Worm (Caenorhabditis elegans) whole organism, late embryonic: ENCODE data around the gene C28D4.18.
"Not testable (repeated sequence)": the region's sequence is repeated elsewhere in the genome, so short reads cannot be mapped to it uniquely, and the experiment has no call there.

Experiments used
- C08G9.2 ChIP-seq: sonication (generic microtip); optimal IDR thresholded peaks from 2 replicates; lab custom pipeline; 2016; ENCODE audit warnings: mild to moderate bottlenecking, missing genetic modification characterization, moderate library complexity, missing compliant biosample characterization
- T23F11.4 ChIP-seq: fragments of 200-800 bp; sonication (Bioruptor generic); optimal IDR thresholded peaks from 2 replicates; lab custom pipeline; 2018; ENCODE audit warnings: mild to moderate bottlenecking, missing genetic modification characterization, missing compliant biosample characterization
- Y22D7AL.16 ChIP-seq: sonication (generic microtip); optimal IDR thresholded peaks from 2 replicates; lab custom pipeline; 2016; ENCODE audit warnings: missing genetic modification characterization, missing compliant biosample characterization
- ama-1 ChIP-seq: fragments of 150-350 bp; optimal IDR thresholded peaks from 2 replicates; lab custom pipeline; 2014
- ceh-19 ChIP-seq: fragments of 200-800 bp; sonication (Bioruptor generic); optimal IDR thresholded peaks from 2 replicates; lab custom pipeline; 2018; ENCODE audit warnings: mild to moderate bottlenecking, missing genetic modification characterization, missing compliant biosample characterization
- ceh-2 ChIP-seq: sonication (generic microtip); optimal IDR thresholded peaks from 2 replicates; lab custom pipeline; 2016; ENCODE audit warnings: missing genotype, missing genetic modification characterization, missing compliant biosample characterization
- ceh-22 ChIP-seq: sonication (generic microtip); optimal IDR thresholded peaks from 2 replicates; lab custom pipeline; 2017; ENCODE audit warnings: missing biosample characterization, missing genetic modification characterization
- ceh-34 ChIP-seq: sonication (generic microtip); optimal IDR thresholded peaks from 2 replicates; lab custom pipeline; 2016; ENCODE audit warnings: mild to moderate bottlenecking, missing genetic modification characterization, missing compliant biosample characterization
- ceh-6 ChIP-seq: fragments of 200-800 bp; sonication (Bioruptor generic); optimal IDR thresholded peaks from 2 replicates; lab custom pipeline; 2018; ENCODE audit warnings: mild to moderate bottlenecking, missing genetic modification characterization, missing compliant biosample characterization
- dve-1 ChIP-seq: sonication (generic microtip); optimal IDR thresholded peaks from 2 replicates; lab custom pipeline; 2017; ENCODE audit warnings: antibody characterized with exemption, mild to moderate bottlenecking, missing genetic modification characterization, missing compliant biosample characterization
- fax-1 ChIP-seq: sonication (generic microtip); optimal IDR thresholded peaks from 2 replicates; lab custom pipeline; 2016; ENCODE audit warnings: missing genotype, missing genetic modification characterization, missing compliant biosample characterization
- fkh-10 ChIP-seq: fragments of 150-350 bp; optimal IDR thresholded peaks from 2 replicates; lab custom pipeline; 2014; ENCODE audit warnings: missing biosample characterization, missing genetic modification reagents, missing genetic modification characterization
- gmeb-2 ChIP-seq: sonication (generic microtip); optimal IDR thresholded peaks from 2 replicates; lab custom pipeline; 2016; ENCODE audit warnings: missing genetic modification characterization, inconsistent platforms, missing compliant biosample characterization
- hlh-13 ChIP-seq: fragments of 200-800 bp; sonication (Bioruptor generic); optimal IDR thresholded peaks from 2 replicates; lab custom pipeline; 2018; ENCODE audit warnings: mild to moderate bottlenecking, missing genetic modification characterization, missing compliant biosample characterization
- hlh-6 ChIP-seq: sonication (generic microtip); optimal IDR thresholded peaks from 2 replicates; lab custom pipeline; 2016; ENCODE audit warnings: missing genotype, missing genetic modification characterization, missing compliant biosample characterization
- hlh-8 ChIP-seq: sonication (generic microtip); optimal IDR thresholded peaks from 2 replicates; lab custom pipeline; 2016; ENCODE audit warnings: missing genotype, missing genetic modification characterization, missing compliant biosample characterization
- lim-6 ChIP-seq: sonication (generic microtip); optimal IDR thresholded peaks from 2 replicates; lab custom pipeline; 2016; ENCODE audit warnings: missing genetic modification characterization, missing compliant biosample characterization
- lin-11 ChIP-seq: fragments of 200-800 bp; sonication (Bioruptor generic); optimal IDR thresholded peaks from 2 replicates; lab custom pipeline; 2018; ENCODE audit warnings: mild to moderate bottlenecking, missing genetic modification characterization, missing compliant biosample characterization
- nfya-1 ChIP-seq: sonication (generic microtip); optimal IDR thresholded peaks from 2 replicates; lab custom pipeline; 2017; ENCODE audit warnings: missing genetic modification characterization, mild to moderate bottlenecking, missing compliant biosample characterization, antibody characterized with exemption, moderate library complexity
- nhr-11 ChIP-seq: fragments of 150-350 bp; optimal IDR thresholded peaks from 2 replicates; lab custom pipeline; 2014; ENCODE audit warnings: missing biosample characterization, missing genetic modification characterization
- npax-4 ChIP-seq: sonication (generic microtip); optimal IDR thresholded peaks from 2 replicates; lab custom pipeline; 2016; ENCODE audit warnings: missing genetic modification characterization, missing compliant biosample characterization
- pax-1 ChIP-seq: fragments of 150-350 bp; optimal IDR thresholded peaks from 2 replicates; lab custom pipeline; 2014; ENCODE audit warnings: missing biosample characterization, missing genetic modification characterization
- tbx-2 ChIP-seq: sonication (generic microtip); optimal IDR thresholded peaks from 2 replicates; lab custom pipeline; 2016; ENCODE audit warnings: missing genetic modification characterization, missing compliant biosample characterization
- tbx-7 ChIP-seq: sonication (generic microtip); optimal IDR thresholded peaks from 2 replicates; lab custom pipeline; 2016; ENCODE audit warnings: missing genotype, missing genetic modification characterization, missing compliant biosample characterization
- ttx-3 ChIP-seq: sonication (generic microtip); optimal IDR thresholded peaks from 2 replicates; lab custom pipeline; 2016; ENCODE audit warnings: missing genetic modification reagents, missing genetic modification characterization, missing compliant biosample characterization
- unc-3 ChIP-seq, 2 experiments: fragments of 200-800 bp in 1 of 2; sonication (Bioruptor generic) in 1 of 2; sonication (generic microtip) in 1 of 2; conservative IDR thresholded peaks in 1 of 2; optimal IDR thresholded peaks in 1 of 2; 2 replicates each; pipeline versions ENCODE4 v1.3.6 to Lab custom; 2016 to 2022; ENCODE audit warnings: missing compliant biosample characterization in 2 of 2, missing genetic modification characterization in 2 of 2, missing genetic modification reagents in 1 of 2
- unc-42 ChIP-seq: sonication (generic microtip); optimal IDR thresholded peaks from 2 replicates; lab custom pipeline; 2016; ENCODE audit warnings: missing genotype, missing genetic modification characterization, missing compliant biosample characterization
- unc-86 ChIP-seq: sonication (generic microtip); optimal IDR thresholded peaks from 2 replicates; lab custom pipeline; 2016; ENCODE audit warnings: missing genetic modification characterization, missing compliant biosample characterization
- ztf-16 ChIP-seq: sonication (generic microtip); optimal IDR thresholded peaks from 2 replicates; lab custom pipeline; 2017; ENCODE audit warnings: missing genetic modification characterization, missing compliant biosample characterization

C28D4.18 gene

ce11 chrIV:9682514-9682913, 42.6 kb upstream of the C28D4.18 start, which contains the start of gene ins-7:
TSS of gene ins-7 (minus strand) at chrIV:9682845.
- TF ChIP-seq fkh-10 (GFP tag; lab: Kevin White, UChicago) (no peak), C08G9.2 (tag; lab: Kevin White, UChicago) (no peak), Y22D7AL.16 (tag; lab: Kevin White, UChicago) (no peak), fax-1 (tag; lab: Kevin White, UChicago) (no peak)
- TF ChIP-seq, all 69 proteins: peak for 0

- no peak for TF ChIP-seq hlh-6 (tag; lab: Kevin White, UChicago)
- no peak for TF ChIP-seq ceh-2 (tag; lab: Kevin White, UChicago)
- no peak for TF ChIP-seq unc-3 (GFP tag; conservative IDR thresholded peaks at IDR 0.05; lab: Robert Waterston, UW)
- TF ChIP-seq unc-3 (tag; optimal IDR thresholded peaks at IDR 0.05; lab: Kevin White, UChicago): no peak
- no peak for TF ChIP-seq ceh-6 (GFP tag; lab: Kevin White, UChicago)
- no peak for TF ChIP-seq hlh-8 (tag; lab: Kevin White, UChicago)
- no peak for TF ChIP-seq fax-1 (tag; lab: Kevin White, UChicago)
- TF ChIP-seq unc-86: no peak
- TF ChIP-seq lin-11 (tag; lab: Kevin White, UChicago): no peak
- no peak for TF ChIP-seq npax-4 (tag; lab: Kevin White, UChicago)
- TF ChIP-seq nfya-1 (tag; lab: Kevin White, UChicago): no peak
- TF ChIP-seq dve-1 (tag; lab: Kevin White, UChicago): no peak
- no peak for TF ChIP-seq gmeb-2
- no peak for TF ChIP-seq ztf-16 (tag; lab: Kevin White, UChicago)
- no peak for TF ChIP-seq T23F11.4 (GFP tag; lab: Kevin White, UChicago)
- TF ChIP-seq, all 69 proteins: peak for 0
Measured at ce11 chrIV:9683433-9683832, 41.6 kb upstream of the C28D4.18 start, which contains the start of the genes htas-1 and ZK1251.3. TSS of gene htas-1 (minus strand) at chrIV:9683533. TSS of gene ZK1251.3 (plus strand) at chrIV:9683658.

- TF ChIP-seq tbx-2, tbx-7, hlh-6 (tag; lab: Kevin White, UChicago): not testable (repeated sequence)
Measured at ce11 chrIV:9688715-9689114, 36.4 kb upstream of the C28D4.18 start, which contains the start of gene msp-76. TSS of gene msp-76 (plus strand) at chrIV:9689015.

- no peak for TF ChIP-seq unc-42 (tag; lab: Kevin White, UChicago)
Measured at ce11 chrIV:9690644-9691043, 34.4 kb upstream of the C28D4.18 start, which contains the start of gene sdz-36. TSS of gene sdz-36 (plus strand) at chrIV:9690944.

ce11 chrIV:9692874-9693273, 32.2 kb upstream of the C28D4.18 start, which contains the start of gene twk-9:
TSS of gene twk-9 (plus strand) at chrIV:9693174.
- no peak for TF ChIP-seq ceh-2 (tag; lab: Kevin White, UChicago)
- TF ChIP-seq C08G9.2 (tag; lab: Kevin White, UChicago): no peak
- no peak for TF ChIP-seq ceh-19 (GFP tag; lab: Kevin White, UChicago)
- TF ChIP-seq hlh-13 (GFP tag; lab: Kevin White, UChicago): no peak
- TF ChIP-seq ceh-34 (tag; lab: Kevin White, UChicago): no peak
- no peak for TF ChIP-seq ceh-6 (GFP tag; lab: Kevin White, UChicago)
- no peak for TF ChIP-seq ztf-16 (tag; lab: Kevin White, UChicago)
- no peak for TF ChIP-seq pax-1 (tag; lab: Kevin White, UChicago)
- TF ChIP-seq ceh-22 (tag; lab: Kevin White, UChicago): no peak
- TF ChIP-seq ama-1: no peak
- TF ChIP-seq, all 69 proteins: peak for 0

- TF ChIP-seq lim-6 (tag; lab: Kevin White, UChicago): no peak
- no peak for TF ChIP-seq lin-11 (tag; lab: Kevin White, UChicago)
- TF ChIP-seq tbx-7 (tag; lab: Kevin White, UChicago): no peak
- TF ChIP-seq hlh-6 (tag; lab: Kevin White, UChicago): no peak
- no peak for TF ChIP-seq ttx-3 (tag; lab: Kevin White, UChicago)
- no peak for TF ChIP-seq nhr-11
- no peak for TF ChIP-seq fax-1 (tag; lab: Kevin White, UChicago)
Measured at ce11 chrIV:9696513-9696912, 28.6 kb upstream of the C28D4.18 start.
